Worm (Caenorhabditis elegans): Measurements from ENCODE around the gene F28B1.9.

DNA sequence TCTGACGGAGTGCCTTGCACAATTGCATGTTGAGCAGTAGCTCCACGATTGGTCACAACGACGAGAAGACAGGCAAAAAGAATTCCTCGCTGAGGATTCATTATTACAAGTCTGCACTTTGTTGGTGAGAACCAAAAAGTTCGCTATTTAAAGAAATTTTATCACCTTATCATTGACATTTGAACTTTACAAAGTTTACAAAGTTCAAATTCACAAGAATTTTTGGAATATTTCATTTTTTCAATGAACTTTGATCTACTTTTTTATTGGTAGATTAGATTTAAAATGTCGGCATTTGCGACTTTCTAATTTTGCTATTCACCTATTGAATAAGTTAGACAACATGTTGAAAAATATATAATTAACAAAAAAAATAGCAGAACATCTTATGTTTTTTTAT, 35.4 kb upstream of the F28B1.9 start, which contains the start of gene F49H6.15:
- TF ChIP-seq flt-1 (GFP tag; IDR thresholded peaks at IDR 0.05) (no peak), sea-1 (GFP tag; conservative IDR thresholded peaks at IDR 0.05) (no peak), ama-1 (optimal IDR thresholded peaks at IDR 0.05) (no peak), tra-4 (tag; optimal IDR thresholded peaks at IDR 0.05) (no peak), tbx-11 (GFP tag; IDR thresholded peaks at IDR 0.05) (no peak), scrt-1 (GFP tag; IDR thresholded peaks at IDR 0.05) (no peak), F13C5.2 (tag; optimal IDR thresholded peaks at IDR 0.05) (no peak), tbx-37 (GFP tag; conservative IDR thresholded peaks at IDR 0.05) (no peak), hnd-1 (tag; optimal IDR thresholded peaks at IDR 0.05) (no peak), ceh-13 (GFP tag; optimal IDR thresholded peaks at IDR 0.05) (no peak)
